Fruit fly (Drosophila melanogaster) whole organism, embryonic: Measurements from ENCODE around the gene CG33947.
A peak's percentile ranks its signal among the peaks of the same experiment; 100 is the strongest.

Source experiments
- Aef1 ChIP-seq: fragments of 200-800 bp; sonication (Bioruptor generic); IDR thresholded peaks from 3 replicates; pipeline ENCODE4 v1.3.6; 2022; ENCODE audit warnings: missing biosample characterization, missing genetic modification characterization
- CG10431 ChIP-seq: fragments of 200-800 bp; sonication (Bioruptor generic); optimal IDR thresholded peaks from 3 replicates; lab custom pipeline; 2018; ENCODE audit warnings: missing biosample characterization, mild to moderate bottlenecking, missing genetic modification characterization
- CG12219 ChIP-seq: fragments of 200-800 bp; sonication (Bioruptor generic); optimal IDR thresholded peaks from 3 replicates; lab custom pipeline; 2018; ENCODE audit warnings: missing biosample characterization, mild to moderate bottlenecking, missing genetic modification characterization
- CG12391 ChIP-seq: fragments of 200-800 bp; sonication (Bioruptor generic); optimal IDR thresholded peaks from 3 replicates; lab custom pipeline; 2018; ENCODE audit warnings: missing biosample characterization, mild to moderate bottlenecking, missing genetic modification characterization, moderate library complexity
- CG13296 ChIP-seq: fragments of 200-800 bp; sonication (Bioruptor generic); optimal IDR thresholded peaks from 3 replicates; lab custom pipeline; 2018; ENCODE audit warnings: missing biosample characterization, mild to moderate bottlenecking, missing genetic modification characterization
- CG13624 ChIP-seq: fragments of 200-800 bp; sonication (Bioruptor generic); optimal IDR thresholded peaks from 2 replicates; lab custom pipeline; 2016; ENCODE audit warnings: missing biosample characterization, missing genetic modification characterization
- CG15479 ChIP-seq: fragments of 200-800 bp; sonication (Bioruptor generic); optimal IDR thresholded peaks from 3 replicates; lab custom pipeline; 2019; ENCODE audit warnings: missing biosample characterization, mild to moderate bottlenecking, missing genetic modification characterization, moderate library complexity
- CG1647 ChIP-seq: fragments of 200-800 bp; sonication (Bioruptor generic); optimal IDR thresholded peaks from 3 replicates; lab custom pipeline; 2016; ENCODE audit warnings: missing biosample characterization, missing genetic modification characterization
- CG16815 ChIP-seq: fragments of 200-800 bp; sonication (Bioruptor generic); optimal IDR thresholded peaks from 3 replicates; lab custom pipeline; 2017; ENCODE audit warnings: missing biosample characterization, mild to moderate bottlenecking, missing genetic modification characterization
- CG17186 ChIP-seq: fragments of 200-800 bp; sonication (Bioruptor generic); optimal IDR thresholded peaks from 3 replicates; lab custom pipeline; 2017; ENCODE audit warnings: missing biosample characterization, missing genetic modification reagents, missing genetic modification characterization
- CG17328 ChIP-seq: fragments of 200-800 bp; sonication (Bioruptor generic); IDR thresholded peaks from 2 replicates; pipeline ENCODE4 v1.3.6; 2022; ENCODE audit warnings: missing biosample characterization, missing genetic modification characterization
- CG17912 ChIP-seq: fragments of 200-800 bp; sonication (Bioruptor generic); optimal IDR thresholded peaks from 2 replicates; lab custom pipeline; 2018; ENCODE audit warnings: missing biosample characterization, mild to moderate bottlenecking, missing genetic modification characterization
- CG2120 ChIP-seq: fragments of 200-800 bp; sonication (Bioruptor generic); optimal IDR thresholded peaks from 3 replicates; lab custom pipeline; 2016; ENCODE audit warnings: missing biosample characterization, missing genetic modification characterization
- CG2875 ChIP-seq: fragments of 200-800 bp; sonication (Bioruptor generic); optimal IDR thresholded peaks from 2 replicates; lab custom pipeline; 2017; ENCODE audit warnings: missing biosample characterization, mild to moderate bottlenecking, missing genetic modification characterization, missing genetic modification reagents
- CG31224 ChIP-seq: fragments of 200-800 bp; sonication (Bioruptor generic); IDR thresholded peaks from 2 replicates; pipeline ENCODE4 v1.3.6; 2022; ENCODE audit warnings: missing biosample characterization, missing genetic modification characterization
- CG32767 ChIP-seq: fragments of 200-800 bp; sonication (Bioruptor generic); IDR thresholded peaks from 2 replicates; pipeline ENCODE4 v1.3.6; 2022; ENCODE audit warnings: missing biosample characterization, missing genetic modification characterization
- CG33213 ChIP-seq: fragments of 200-800 bp; sonication (Bioruptor generic); optimal IDR thresholded peaks from 3 replicates; lab custom pipeline; 2016; ENCODE audit warnings: missing biosample characterization, missing genetic modification characterization
- CG3726 ChIP-seq: fragments of 200-800 bp; sonication (Bioruptor generic); IDR thresholded peaks from 3 replicates; pipeline ENCODE4, ENCODE4 v1.3.6; 2022; ENCODE audit warnings: missing biosample characterization, missing genetic modification characterization
- CG4854 ChIP-seq: fragments of 200-800 bp; sonication (Bioruptor generic); optimal IDR thresholded peaks from 2 replicates; lab custom pipeline; 2016; ENCODE audit warnings: missing biosample characterization, missing genetic modification characterization, inconsistent platforms
- CG7372 ChIP-seq: fragments of 200-800 bp; sonication (Bioruptor generic); IDR thresholded peaks from 2 replicates; pipeline ENCODE4 v1.3.6; 2022; ENCODE audit warnings: missing biosample characterization, missing genetic modification characterization
- CG8290 ChIP-seq, 3 experiments: fragments of 200-800 bp; sonication (Bioruptor generic); optimal IDR thresholded peaks; 2 replicates each; lab custom pipeline; 2016 to 2019; ENCODE audit warnings: missing biosample characterization in 3 of 3, missing genetic modification characterization in 3 of 3, mild to moderate bottlenecking in 2 of 3, moderate library complexity in 1 of 3
- CG8944 ChIP-seq: fragments of 200-800 bp; sonication (Bioruptor generic); optimal IDR thresholded peaks from 3 replicates; lab custom pipeline; 2016; ENCODE audit warnings: missing biosample characterization, missing genetic modification characterization
- CG9727 ChIP-seq: fragments of 200-800 bp; sonication (Bioruptor generic); optimal IDR thresholded peaks from 3 replicates; lab custom pipeline; 2017; ENCODE audit warnings: missing biosample characterization, mild to moderate bottlenecking, missing genetic modification characterization
- CG9876 ChIP-seq: fragments of 200-800 bp; sonication (Bioruptor generic); optimal IDR thresholded peaks from 2 replicates; lab custom pipeline; 2016; ENCODE audit warnings: missing biosample characterization, missing genetic modification characterization
- Chrac-16 ChIP-seq: fragments of 200-800 bp; sonication (Bioruptor generic); optimal IDR thresholded peaks from 3 replicates; lab custom pipeline; 2016; ENCODE audit warnings: missing biosample characterization, missing genetic modification characterization
- D19A ChIP-seq: fragments of 200-800 bp; optimal IDR thresholded peaks from 3 replicates; lab custom pipeline; 2019; ENCODE audit warnings: missing biosample characterization, mild to moderate bottlenecking, missing genetic modification characterization, moderate library complexity
- Ets65A ChIP-seq: fragments of 200-800 bp; sonication (Bioruptor generic); peaks from one replicate; lab custom pipeline; 2016; ENCODE audit warnings: missing biosample characterization, missing genetic modification characterization
- Ets97D ChIP-seq: fragments of 200-800 bp; sonication (Bioruptor generic); optimal IDR thresholded peaks from 3 replicates; lab custom pipeline; 2016; ENCODE audit warnings: missing biosample characterization, missing genetic modification characterization
- Lhr ChIP-seq: fragments of 200-800 bp; sonication (Bioruptor generic); optimal IDR thresholded peaks from 3 replicates; lab custom pipeline; 2017; ENCODE audit warnings: mild to moderate bottlenecking, missing biosample characterization, missing genetic modification reagents, missing genetic modification characterization
- MTF-1 ChIP-seq: fragments of 200-800 bp; sonication (Bioruptor generic); optimal IDR thresholded peaks from 2 replicates; lab custom pipeline; 2018; ENCODE audit warnings: missing biosample characterization, mild to moderate bottlenecking, missing genetic modification characterization, borderline replicate concordance
- NFAT ChIP-seq: fragments of 200-800 bp; sonication (Bioruptor generic); IDR thresholded peaks from 2 replicates; pipeline ENCODE4 v1.3.6; 2022; ENCODE audit warnings: missing biosample characterization, missing genetic modification characterization
- al ChIP-seq: fragments of 200-800 bp; sonication (Bioruptor generic); IDR thresholded peaks from 2 replicates; pipeline ENCODE4 v1.3.6; 2022; ENCODE audit warnings: missing biosample characterization, missing genetic modification characterization
- caup ChIP-seq: fragments of 200-800 bp; sonication (Bioruptor generic); optimal IDR thresholded peaks from 3 replicates; lab custom pipeline; 2017; ENCODE audit warnings: missing biosample characterization, mild to moderate bottlenecking, missing genetic modification characterization, moderate library complexity; ENCODE audit not compliant: severe bottlenecking
- chm ChIP-seq: fragments of 200-800 bp; sonication (Bioruptor generic); IDR thresholded peaks from 2 replicates; pipeline ENCODE4 v1.3.6; 2022; ENCODE audit warnings: missing biosample characterization, missing genetic modification characterization
- en ChIP-seq: fragments of 200-800 bp; sonication (Bioruptor generic); optimal IDR thresholded peaks from 2 replicates; lab custom pipeline; 2016; ENCODE audit warnings: missing biosample characterization, missing genetic modification characterization
- fd102C ChIP-seq: fragments of 200-800 bp; sonication (Bioruptor generic); optimal IDR thresholded peaks from 2 replicates; lab custom pipeline; 2018; ENCODE audit warnings: missing biosample characterization, mild to moderate bottlenecking, missing genetic modification characterization, moderate library complexity
- fru ChIP-seq: fragments of >200 bp; optimal IDR thresholded peaks from 2 replicates; lab custom pipeline; 2017
- gem ChIP-seq: fragments of 200-800 bp; sonication (Bioruptor generic); optimal IDR thresholded peaks from 2 replicates; lab custom pipeline; 2019; ENCODE audit warnings: missing biosample characterization, mild to moderate bottlenecking, missing genetic modification characterization, moderate library complexity
- grn ChIP-seq: fragments of 200-800 bp; sonication (Bioruptor generic); optimal IDR thresholded peaks from 3 replicates; lab custom pipeline; 2017; ENCODE audit warnings: missing biosample characterization, missing genetic modification characterization
- inv ChIP-seq: fragments of 200-800 bp; sonication (Bioruptor generic); IDR thresholded peaks from 2 replicates; pipeline ENCODE4 v1.3.6; 2022; ENCODE audit warnings: missing biosample characterization, missing genetic modification characterization; ENCODE audit not compliant: partially characterized antibody
- kay ChIP-seq: fragments of 200-800 bp; sonication (Bioruptor generic); optimal IDR thresholded peaks from 2 replicates; lab custom pipeline; 2016; ENCODE audit warnings: missing biosample characterization, missing genetic modification characterization
- luna ChIP-seq: fragments of 200-800 bp; sonication (Bioruptor generic); optimal IDR thresholded peaks from 2 replicates; lab custom pipeline; 2016; ENCODE audit warnings: missing biosample characterization, missing genetic modification characterization
- odd ChIP-seq: fragments of 200-800 bp; sonication (Bioruptor generic); optimal IDR thresholded peaks from 2 replicates; lab custom pipeline; 2017; ENCODE audit warnings: missing biosample characterization, mild to moderate bottlenecking, missing genetic modification characterization
- psq ChIP-seq: fragments of 200-800 bp; sonication (Bioruptor generic); optimal IDR thresholded peaks from 2 replicates; lab custom pipeline; 2017; ENCODE audit warnings: missing biosample characterization, missing genetic modification characterization
- pzg ChIP-seq: fragments of 200-800 bp; sonication (Bioruptor generic); optimal IDR thresholded peaks from 3 replicates; lab custom pipeline; 2018; ENCODE audit warnings: missing biosample characterization, mild to moderate bottlenecking, missing genetic modification characterization, moderate library complexity
- sima ChIP-seq: fragments of 200-800 bp; sonication (Bioruptor generic); optimal IDR thresholded peaks from 2 replicates; lab custom pipeline; 2016; ENCODE audit warnings: missing biosample characterization, missing genetic modification characterization
- sqz ChIP-seq: fragments of 200-800 bp; sonication (Bioruptor generic); optimal IDR thresholded peaks from 3 replicates; lab custom pipeline; 2018; ENCODE audit warnings: missing biosample characterization, mild to moderate bottlenecking, missing genetic modification characterization
- tap ChIP-seq: fragments of 200-800 bp; optimal IDR thresholded peaks from 3 replicates; lab custom pipeline; 2019; ENCODE audit warnings: missing biosample characterization, mild to moderate bottlenecking, missing genetic modification characterization, moderate library complexity
- tio ChIP-seq: fragments of 200-800 bp; sonication (Bioruptor generic); optimal IDR thresholded peaks from 2 replicates; lab custom pipeline; 2017; ENCODE audit warnings: missing biosample characterization, missing genetic modification characterization, inconsistent platforms
- toy ChIP-seq: fragments of 200-800 bp; sonication (Bioruptor generic); IDR thresholded peaks from 2 replicates; pipeline ENCODE4 v1.3.6; 2022; ENCODE audit warnings: missing biosample characterization, missing genetic modification characterization

The CG33947 gene

dm6 chr3L:11097982-11098663 is 1.8 kb downstream of the CG33947 start, which contains the start of the genes Irbp18 and APP-BP1 (continued):
- TF ChIP-seq CG10431: peak; percentile 78
- peak; percentile 85 for TF ChIP-seq odd (GFP tag; lab: Kevin White, UChicago)
- peak; percentile 90 for TF ChIP-seq CG13296 (GFP tag; lab: Kevin White, UChicago)
- TF ChIP-seq CG4854 (GFP tag; lab: Kevin White, UChicago): peak; percentile 95
- TF ChIP-seq Ets65A: peak; percentile 99
- peak; percentile 41 for TF ChIP-seq sima (GFP tag; lab: Kevin White, UChicago)
- TF ChIP-seq CG1647 (GFP tag; lab: Kevin White, UChicago): peak; percentile 91
- TF ChIP-seq CG7372 (GFP tag; lab: Robert Waterston, UW): peak; percentile 84
- peak; percentile 91; the same call in 2 of the 3 replicates for TF ChIP-seq CG3726 (GFP tag; lab: Robert Waterston, UW)
- peak; percentile 87 for TF ChIP-seq CG8290 (GFP tag; optimal IDR thresholded peaks at IDR 0.05; lab: Kevin White, UChicago)
- TF ChIP-seq CG8290 (tag; optimal IDR thresholded peaks at IDR 0.05; lab: Kevin White, UChicago): peak; percentile 81 to 92
- peak; percentile 86 for TF ChIP-seq psq (GFP tag; lab: Kevin White, UChicago)
- TF ChIP-seq fd102C (GFP tag; lab: Kevin White, UChicago): peak; percentile 76
- TF ChIP-seq Lhr: peak; percentile 84
- peak; percentile 86 for TF ChIP-seq D19A (tag; lab: Kevin White, UChicago)
- peak; percentile 96 for TF ChIP-seq gem
- TF ChIP-seq inv (GFP tag; lab: Robert Waterston, UW): no peak
- peak; percentile 78 for TF ChIP-seq sqz
- peak; percentile 73 for TF ChIP-seq CG15479 (GFP tag; lab: Kevin White, UChicago)
- peak; percentile 95 for TF ChIP-seq caup (GFP tag; lab: Kevin White, UChicago)
- peak; percentile 79 for TF ChIP-seq chm (GFP tag; lab: Robert Waterston, UW)
- peak; percentile 91 for TF ChIP-seq Ets97D (GFP tag; lab: Kevin White, UChicago)
- peak; percentile 47 for TF ChIP-seq CG17912 (GFP tag; lab: Kevin White, UChicago)
- TF ChIP-seq Aef1: peak; percentile 83
- peak; percentile 89 for TF ChIP-seq CG8944 (GFP tag; lab: Kevin White, UChicago)
- TF ChIP-seq CG12219 (GFP tag; lab: Kevin White, UChicago): peak; percentile 91
- TF ChIP-seq CG17328 (GFP tag; lab: Robert Waterston, UW): peak; percentile 81
- TF ChIP-seq CG13624 (GFP tag; lab: Kevin White, UChicago): peak; percentile 95
- TF ChIP-seq CG2120: peak; percentile 97
- peak; percentile 74 for TF ChIP-seq NFAT (GFP tag; lab: Robert Waterston, UW)
- TF ChIP-seq tap (tag; lab: Kevin White, UChicago): peak; percentile 84
- TF ChIP-seq grn (GFP tag; lab: Kevin White, UChicago): peak; percentile 66
- peak; percentile 84 for TF ChIP-seq CG9876 (GFP tag; lab: Kevin White, UChicago)
- TF ChIP-seq CG32767 (GFP tag; lab: Robert Waterston, UW): peak; percentile 85
- peak; percentile 98 for TF ChIP-seq tio
- TF ChIP-seq CG31224 (GFP tag; lab: Robert Waterston, UW): peak; percentile 81
- peak; percentile 96 for TF ChIP-seq CG9727 (GFP tag; lab: Kevin White, UChicago)
- TF ChIP-seq CG12391 (tag; lab: Kevin White, UChicago): peak; percentile 96
- TF ChIP-seq CG16815 (GFP tag; lab: Kevin White, UChicago): peak; percentile 93
- TF ChIP-seq CG17186 (GFP tag; lab: Kevin White, UChicago): peak; percentile 87
- TF ChIP-seq CG2875 (GFP tag; lab: Kevin White, UChicago): peak; percentile 90
- TF ChIP-seq pzg (GFP tag; lab: Kevin White, UChicago): peak; percentile 53
- TF ChIP-seq toy: peak; percentile 54; the same call in 1 of the 2 replicates
- TF ChIP-seq al (GFP tag; lab: Robert Waterston, UW): peak; percentile 89
- peak; percentile 93 for TF ChIP-seq Chrac-16 (GFP tag; lab: Kevin White, UChicago)
- TF ChIP-seq kay (GFP tag; lab: Kevin White, UChicago): peak; percentile 93
- TF ChIP-seq fru (lab: Kevin White, UChicago): no peak
- TF ChIP-seq CG33213 (GFP tag; lab: Kevin White, UChicago): peak; percentile 88
- peak; percentile 91 for TF ChIP-seq luna (GFP tag; lab: Kevin White, UChicago)
- peak; percentile 66 for TF ChIP-seq MTF-1
- peak; percentile 83 for TF ChIP-seq en
